Worm (Caenorhabditis elegans) whole organism, L4/young adult: ENCODE measurements around the gene fbxc-18.

Experiments used
- dao-5 ChIP-seq: sonication (generic microtip); optimal IDR thresholded peaks from 2 replicates; lab custom pipeline; 2016; ENCODE audit warnings: missing genotype, missing genetic modification characterization, moderate library complexity, missing compliant biosample characterization
- him-1 ChIP-seq: sonication (generic microtip); optimal IDR thresholded peaks from 2 replicates; lab custom pipeline; 2016; ENCODE audit warnings: missing genotype, missing genetic modification reagents, missing genetic modification characterization, missing compliant biosample characterization

- TF ChIP-seq dao-5 (tag; lab: Kevin White, UChicago) (no peak), him-1 (tag; lab: Kevin White, UChicago) (no peak)
Measured at ce11 chrII:940779-941178, 26.1 kb downstream of the fbxc-18 start, which contains the start of gene fbxc-36.
